Worm (Caenorhabditis elegans) whole organism, early embryonic: ENCODE data around the gene C07E3.8.

Experiments used
- B0310.2 ChIP-seq: sonication (generic microtip); optimal IDR thresholded peaks from 2 replicates; lab custom pipeline; 2016; ENCODE audit warnings: mild to moderate bottlenecking, missing genetic modification characterization, missing compliant biosample characterization
- F13C5.2 ChIP-seq: sonication (generic microtip); optimal IDR thresholded peaks from 2 replicates; lab custom pipeline; 2017; ENCODE audit warnings: mild to moderate bottlenecking, missing genetic modification characterization, inconsistent platforms, missing compliant biosample characterization
- aly-1 ChIP-seq: sonication (generic microtip); optimal IDR thresholded peaks from 2 replicates; lab custom pipeline; 2016; ENCODE audit warnings: missing genetic modification characterization, missing compliant biosample characterization
- ama-1 ChIP-seq: fragments of 150-350 bp; optimal IDR thresholded peaks from 2 replicates; lab custom pipeline; 2014
- ets-7 ChIP-seq: sonication (generic microtip); optimal IDR thresholded peaks from 2 replicates; lab custom pipeline; 2016; ENCODE audit warnings: missing genotype, missing genetic modification characterization, missing compliant biosample characterization
- scrt-1 ChIP-seq: fragments of 200-800 bp; sonication (Bioruptor generic); IDR thresholded peaks from 2 replicates; pipeline ENCODE4 v1.3.6; 2022; ENCODE audit warnings: missing genetic modification characterization, missing compliant biosample characterization
- sea-1 ChIP-seq: fragments of 200-800 bp; sonication (Bioruptor generic); conservative IDR thresholded peaks from 2 replicates; pipeline ENCODE4 v1.3.6; 2022; ENCODE audit warnings: missing genetic modification characterization, missing compliant biosample characterization

- no peak for TF ChIP-seq aly-1 (tag; lab: Kevin White, UChicago)
- no peak for TF ChIP-seq sea-1 (GFP tag; lab: Robert Waterston, UW)
- no peak for TF ChIP-seq ama-1 (lab: Kevin White, UChicago)
- TF ChIP-seq B0310.2 (tag; lab: Kevin White, UChicago): no peak
- no peak for TF ChIP-seq F13C5.2 (tag; lab: Kevin White, UChicago)
- no peak for TF ChIP-seq scrt-1 (GFP tag; lab: Robert Waterston, UW)
- no peak for TF ChIP-seq ets-7 (tag; lab: Kevin White, UChicago)
Observed at ce11 chrII:10317007-10317406, 35.1 kb upstream of the C07E3.8 start, which contains the start of gene M02G9.4.
